Fruit fly (Drosophila melanogaster) whole organism, wandering third instar larva: ENCODE data around the gene CG3764.
A peak's percentile ranks its signal among the peaks of the same experiment; 100 is the strongest.

ENCODE experiments used
- Abd-B ChIP-seq: fragments of >200 bp; optimal IDR thresholded peaks from 2 replicates; lab custom pipeline; 2017; ENCODE audit warnings: missing biosample characterization, missing genetic modification characterization
- CG32264 ChIP-seq: fragments of 200-800 bp; sonication (Bioruptor generic); optimal IDR thresholded peaks from 2 replicates; lab custom pipeline; 2016; ENCODE audit warnings: missing biosample characterization, missing genetic modification characterization
- CG9705 ChIP-seq: fragments of 200-800 bp; sonication (Bioruptor generic); optimal IDR thresholded peaks from 2 replicates; lab custom pipeline; 2018; ENCODE audit warnings: missing biosample characterization, mild to moderate bottlenecking, missing genetic modification characterization
- CrebA ChIP-seq: fragments of 200-800 bp; sonication (Bioruptor generic); optimal IDR thresholded peaks from 2 replicates; lab custom pipeline; 2016; ENCODE audit warnings: missing biosample characterization, mild to moderate bottlenecking, missing genetic modification characterization, borderline replicate concordance
- Dfd ChIP-seq: fragments of >200 bp; optimal IDR thresholded peaks from 2 replicates; lab custom pipeline; 2017; ENCODE audit warnings: missing biosample characterization, missing genetic modification characterization
- Dif ChIP-seq: fragments of 200-275, 200-300 bp; sonication (Bioruptor generic); optimal IDR thresholded peaks from 2 replicates; lab custom pipeline; 2018; ENCODE audit warnings: missing biosample characterization, missing genetic modification characterization; ENCODE audit not compliant: partially characterized antibody
- GATAd ChIP-seq: sonication (Bioruptor generic); optimal IDR thresholded peaks from 2 replicates; lab custom pipeline; 2016; ENCODE audit warnings: missing biosample characterization, missing genetic modification characterization
- HLH106 ChIP-seq: fragments of 200-800 bp; optimal IDR thresholded peaks from 3 replicates; lab custom pipeline; 2019; ENCODE audit warnings: missing biosample characterization, mild to moderate bottlenecking, missing genetic modification characterization, moderate library complexity
- Hnf4 ChIP-seq: fragments of 200-800 bp; sonication (Bioruptor generic); optimal IDR thresholded peaks from 2 replicates; lab custom pipeline; 2016; ENCODE audit warnings: missing biosample characterization, mild to moderate bottlenecking, missing genetic modification characterization
- Hr83 ChIP-seq: fragments of 200-300 bp; sonication (Bioruptor generic); optimal IDR thresholded peaks from 2 replicates; lab custom pipeline; 2016; ENCODE audit warnings: missing biosample characterization, mild to moderate bottlenecking, missing genetic modification characterization, moderate library complexity; ENCODE audit not compliant: poor library complexity, severe bottlenecking
- Jra ChIP-seq: sonication (Bioruptor generic); optimal IDR thresholded peaks from 2 replicates; lab custom pipeline; 2016; ENCODE audit warnings: missing biosample characterization, missing genetic modification characterization
- Myc ChIP-seq: fragments of >200 bp; optimal IDR thresholded peaks from 2 replicates; lab custom pipeline; 2017
- N ChIP-seq: fragments of >200 bp; optimal IDR thresholded peaks from 2 replicates; lab custom pipeline; 2018; ENCODE audit warnings: missing biosample characterization, missing external identifiers, missing genetic modification characterization
- OdsH ChIP-seq: fragments of 200-800 bp; sonication (Bioruptor generic); optimal IDR thresholded peaks from 2 replicates; lab custom pipeline; 2016; ENCODE audit warnings: missing biosample characterization, mild to moderate bottlenecking, missing genetic modification characterization
- Rel ChIP-seq, 2 experiments: fragments of 200-800 bp; sonication (Bioruptor generic) in 1 of 2; optimal IDR thresholded peaks; 2 replicates in 1 of 2; 3 replicates in 1 of 2; lab custom pipeline; 2016 to 2019; ENCODE audit warnings: mild to moderate bottlenecking in 2 of 2, missing biosample characterization in 2 of 2, missing genetic modification characterization in 2 of 2, moderate library complexity in 1 of 2
- Sp1 ChIP-seq: fragments of 200-800 bp; sonication (Bioruptor generic); optimal IDR thresholded peaks from 3 replicates; lab custom pipeline; 2019; ENCODE audit warnings: missing biosample characterization, mild to moderate bottlenecking, missing genetic modification characterization, moderate library complexity
- Vsx2 ChIP-seq: fragments of 200-300, 225-300 bp; sonication (Bioruptor generic); optimal IDR thresholded peaks from 2 replicates; lab custom pipeline; 2018; ENCODE audit warnings: missing biosample characterization, missing genetic modification characterization; ENCODE audit not compliant: partially characterized antibody
- br ChIP-seq: fragments of 200-800 bp; sonication (Bioruptor generic); optimal IDR thresholded peaks from 2 replicates; lab custom pipeline; 2016; ENCODE audit warnings: missing biosample characterization, missing genetic modification characterization
- brk ChIP-seq: fragments of 200-800 bp; sonication (Bioruptor generic); optimal IDR thresholded peaks from 2 replicates; lab custom pipeline; 2016; ENCODE audit warnings: missing biosample characterization, mild to moderate bottlenecking, missing genetic modification characterization
- dmrt93B ChIP-seq: fragments of 200-800 bp; sonication (Bioruptor generic); optimal IDR thresholded peaks from 2 replicates; lab custom pipeline; 2018; ENCODE audit warnings: missing biosample characterization, mild to moderate bottlenecking, missing genetic modification characterization
- dsf ChIP-seq: sonication (Bioruptor generic); optimal IDR thresholded peaks from 2 replicates; lab custom pipeline; 2016; ENCODE audit warnings: missing biosample characterization, missing genetic modification characterization, borderline replicate concordance
- ey ChIP-seq: fragments of 200-800 bp; sonication (Bioruptor generic); optimal IDR thresholded peaks from 2 replicates; lab custom pipeline; 2016; ENCODE audit warnings: missing biosample characterization, missing genetic modification characterization
- foxo ChIP-seq, 2 experiments: fragments of 200-800 bp; sonication (Bioruptor generic); optimal IDR thresholded peaks; 2 replicates in 1 of 2; 3 replicates in 1 of 2; lab custom pipeline; 2016 to 2017; ENCODE audit warnings: missing biosample characterization in 2 of 2, missing genetic modification characterization in 2 of 2
- fru ChIP-seq: fragments of 200-800 bp; sonication (Bioruptor generic); optimal IDR thresholded peaks from 3 replicates; lab custom pipeline; 2016; ENCODE audit warnings: missing biosample characterization, mild to moderate bottlenecking, missing genetic modification characterization
- h ChIP-seq: fragments of 200-800 bp; sonication (Bioruptor generic); optimal IDR thresholded peaks from 3 replicates; lab custom pipeline; 2016; ENCODE audit warnings: missing biosample characterization, mild to moderate bottlenecking, missing genetic modification characterization
- lola ChIP-seq: fragments of >200 bp; optimal IDR thresholded peaks from 2 replicates; lab custom pipeline; 2017; ENCODE audit warnings: missing biosample characterization, missing genetic modification characterization
- pan ChIP-seq: fragments of >200 bp; optimal IDR thresholded peaks from 2 replicates; lab custom pipeline; 2017
- psq ChIP-seq: fragments of 200-800 bp; sonication (Bioruptor generic); optimal IDR thresholded peaks from 3 replicates; lab custom pipeline; 2017; ENCODE audit warnings: missing biosample characterization, mild to moderate bottlenecking, missing genetic modification characterization, moderate library complexity
- rgr ChIP-seq: fragments of 200-800 bp; sonication (Bioruptor generic); optimal IDR thresholded peaks from 3 replicates; lab custom pipeline; 2016; ENCODE audit warnings: missing biosample characterization, mild to moderate bottlenecking, missing genetic modification characterization
- sage ChIP-seq: fragments of 200-800 bp; sonication (Bioruptor generic); optimal IDR thresholded peaks from 2 replicates; lab custom pipeline; 2016; ENCODE audit warnings: missing biosample characterization, mild to moderate bottlenecking, missing genetic modification characterization
- tai ChIP-seq: sonication (Bioruptor generic); optimal IDR thresholded peaks from 2 replicates; lab custom pipeline; 2016; ENCODE audit warnings: missing biosample characterization, missing genetic modification characterization
- woc ChIP-seq: sonication (Bioruptor generic); optimal IDR thresholded peaks from 2 replicates; lab custom pipeline; 2016; ENCODE audit warnings: missing biosample characterization, mild to moderate bottlenecking, missing genetic modification characterization

The CG3764 gene

dm6 chr3L:16984813-16985387 lies 27.5 kb downstream of the CG3764 start:
- no peak for TF ChIP-seq Hnf4 (GFP tag; lab: Kevin White, UChicago)
- no peak for TF ChIP-seq Sp1 (GFP tag; lab: Kevin White, UChicago)
- no peak for TF ChIP-seq rgr (GFP tag; lab: Kevin White, UChicago)
- TF ChIP-seq Vsx2 (GFP tag; lab: Kevin White, UChicago): no peak
- TF ChIP-seq HLH106 (tag; lab: Kevin White, UChicago): no peak
- TF ChIP-seq Myc: no peak
- TF ChIP-seq brk (GFP tag; lab: Kevin White, UChicago): no peak
- TF ChIP-seq psq (GFP tag; lab: Kevin White, UChicago): no peak
- no peak for TF ChIP-seq pan (lab: Kevin White, UChicago)
- no peak for TF ChIP-seq GATAd (GFP tag; lab: Kevin White, UChicago)

DNA sequence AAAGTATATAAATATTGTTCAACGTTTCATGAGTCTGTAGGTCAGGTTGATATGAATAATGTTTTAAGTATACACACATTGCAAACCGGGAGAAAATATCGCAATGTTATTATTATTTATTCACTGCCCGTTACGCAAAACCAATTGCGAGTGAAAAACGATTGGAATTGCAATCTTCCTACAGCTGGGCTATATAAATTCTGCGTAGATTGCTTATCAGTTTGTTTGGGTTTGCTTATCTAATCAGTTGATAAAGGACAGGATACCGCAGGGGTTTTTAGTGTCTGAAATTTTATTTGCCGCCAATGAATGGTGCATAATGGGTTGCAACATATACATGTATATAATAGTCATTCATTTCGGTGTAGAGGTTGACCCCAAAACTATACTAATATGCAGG lies 28.3 kb downstream of the CG3764 start:
- no peak for TF ChIP-seq N
- TF ChIP-seq Rel (GFP tag; optimal IDR thresholded peaks at IDR 0.05; lab: Kevin White, UChicago): no peak
- peak; percentile 71 for TF ChIP-seq Rel (tag; optimal IDR thresholded peaks at IDR 0.05; lab: Kevin White, UChicago)
- TF ChIP-seq ey (GFP tag; lab: Kevin White, UChicago): no peak
- peak; percentile 66 for TF ChIP-seq CrebA (GFP tag; lab: Kevin White, UChicago)
- TF ChIP-seq h: peak; percentile 14
- TF ChIP-seq sage (GFP tag; lab: Kevin White, UChicago): peak; percentile 20

- peak in 1 of 2 experiments; percentile 35 for TF ChIP-seq foxo (GFP tag; optimal IDR thresholded peaks at IDR 0.05; lab: Kevin White, UChicago)
- TF ChIP-seq Sp1 (GFP tag; lab: Kevin White, UChicago): peak; percentile 20
- TF ChIP-seq Vsx2 (GFP tag; lab: Kevin White, UChicago): no peak
- no peak for TF ChIP-seq Rel (GFP tag; optimal IDR thresholded peaks at IDR 0.05; lab: Kevin White, UChicago)
- TF ChIP-seq Rel (tag; optimal IDR thresholded peaks at IDR 0.05; lab: Kevin White, UChicago): peak; percentile 35
- peak; percentile 12 for TF ChIP-seq rgr (GFP tag; lab: Kevin White, UChicago)
- no peak for TF ChIP-seq Jra (GFP tag; lab: Kevin White, UChicago)
- TF ChIP-seq CG32264 (GFP tag; lab: Kevin White, UChicago): no peak
- no peak for TF ChIP-seq Dfd (GFP tag; lab: Kevin White, UChicago)
- peak; percentile 51 for TF ChIP-seq br (GFP tag; lab: Kevin White, UChicago)
- TF ChIP-seq h: peak; percentile 73
- no peak for TF ChIP-seq woc (GFP tag; lab: Kevin White, UChicago)
- peak; percentile 81 for TF ChIP-seq Myc
- no peak for TF ChIP-seq lola (GFP tag; lab: Kevin White, UChicago)
- TF ChIP-seq OdsH (GFP tag; lab: Kevin White, UChicago): peak; percentile 3
Measured at dm6 chr3L:16981114-16981648, 31.2 kb downstream of the CG3764 start.

- TF ChIP-seq Dfd (GFP tag; lab: Kevin White, UChicago) (no peak), N (no peak), HLH106 (tag; lab: Kevin White, UChicago) (no peak), Rel (GFP tag; optimal IDR thresholded peaks at IDR 0.05; lab: Kevin White, UChicago) (no peak), Rel (tag; optimal IDR thresholded peaks at IDR 0.05; lab: Kevin White, UChicago) (no peak), h (no peak), Myc (no peak), psq (GFP tag; lab: Kevin White, UChicago) (no peak), CG9705 (GFP tag; lab: Kevin White, UChicago) (no peak), Jra (GFP tag; lab: Kevin White, UChicago) (no peak)
Measured at dm6 chr3L:16978406-16978805, 34.0 kb downstream of the CG3764 start.

- TF ChIP-seq woc (GFP tag; lab: Kevin White, UChicago): no peak
Measured at dm6 chr3L:16977311-16977710, 35.1 kb downstream of the CG3764 start.

DNA sequence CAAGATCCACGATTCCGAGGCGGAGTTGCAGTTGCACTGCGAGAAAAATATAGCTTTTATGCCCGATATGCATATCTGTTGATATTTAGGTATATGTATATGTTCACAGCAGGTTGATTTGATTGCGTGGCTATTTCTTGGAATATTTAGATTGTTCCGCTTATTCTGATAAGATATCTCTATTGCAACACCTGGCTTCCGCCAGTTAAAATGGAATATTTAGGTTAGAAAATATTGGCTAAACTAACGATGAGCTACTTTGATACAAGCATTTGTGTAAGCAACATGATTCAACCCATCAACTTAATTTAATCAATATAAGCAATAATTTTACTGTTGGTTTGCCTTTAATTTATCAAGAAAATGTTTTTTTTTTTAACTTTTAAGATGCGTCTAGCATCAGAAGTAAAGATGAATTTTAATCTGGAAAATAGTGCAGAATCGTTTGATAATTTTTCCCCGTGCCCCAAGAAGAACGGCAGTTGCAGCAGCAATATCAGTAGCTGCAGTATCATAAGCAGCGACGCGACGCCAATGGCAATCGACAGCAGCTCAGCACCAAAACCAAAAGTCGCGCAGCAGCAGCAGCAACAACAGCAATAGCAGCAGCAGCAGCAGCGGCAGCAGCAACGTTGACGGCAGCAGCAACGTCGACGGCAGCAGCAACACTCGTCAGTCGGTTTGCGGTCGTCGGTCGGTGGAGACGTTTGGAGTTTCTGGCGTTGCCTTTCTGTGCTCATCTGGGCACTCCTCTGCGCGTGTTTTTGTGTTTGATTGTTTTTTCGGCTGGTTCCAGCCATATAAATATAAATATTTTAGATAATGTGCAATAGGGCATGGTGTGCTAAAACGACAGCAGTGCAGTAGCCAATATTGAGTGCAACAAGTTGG lies 36.5 kb downstream of the CG3764 start:
- TF ChIP-seq br (GFP tag; lab: Kevin White, UChicago) (peak; percentile 62), Dfd (GFP tag; lab: Kevin White, UChicago) (peak; percentile 80), tai (GFP tag; lab: Kevin White, UChicago) (peak; percentile 33), sage (GFP tag; lab: Kevin White, UChicago) (no peak), fru (GFP tag; lab: Kevin White, UChicago) (peak; percentile 72), Sp1 (GFP tag; lab: Kevin White, UChicago) (peak; percentile 55), OdsH (GFP tag; lab: Kevin White, UChicago) (peak; percentile 50), Abd-B (GFP tag; lab: Kevin White, UChicago) (no peak), brk (GFP tag; lab: Kevin White, UChicago) (peak; percentile 44), dsf (no peak), GATAd (GFP tag; lab: Kevin White, UChicago) (no peak), dmrt93B (GFP tag; lab: Kevin White, UChicago) (peak; percentile 54), h (peak; percentile 43), CG9705 (GFP tag; lab: Kevin White, UChicago) (peak; percentile 19), Hr83 (GFP tag; lab: Kevin White, UChicago) (peak; percentile 18), psq (GFP tag; lab: Kevin White, UChicago) (peak; percentile 80), HLH106 (tag; lab: Kevin White, UChicago) (peak; percentile 55), Dif (GFP tag; lab: Kevin White, UChicago) (no peak), ey (GFP tag; lab: Kevin White, UChicago) (peak; percentile 58), foxo (GFP tag; optimal IDR thresholded peaks at IDR 0.05; lab: Kevin White, UChicago) (peak in 1 of 2 experiments; percentile 68), rgr (GFP tag; lab: Kevin White, UChicago) (peak; percentile 21)
